Fruit fly (Drosophila melanogaster): ENCODE results near the gene Sfp24F.

Gene Sfp24F

DNA sequence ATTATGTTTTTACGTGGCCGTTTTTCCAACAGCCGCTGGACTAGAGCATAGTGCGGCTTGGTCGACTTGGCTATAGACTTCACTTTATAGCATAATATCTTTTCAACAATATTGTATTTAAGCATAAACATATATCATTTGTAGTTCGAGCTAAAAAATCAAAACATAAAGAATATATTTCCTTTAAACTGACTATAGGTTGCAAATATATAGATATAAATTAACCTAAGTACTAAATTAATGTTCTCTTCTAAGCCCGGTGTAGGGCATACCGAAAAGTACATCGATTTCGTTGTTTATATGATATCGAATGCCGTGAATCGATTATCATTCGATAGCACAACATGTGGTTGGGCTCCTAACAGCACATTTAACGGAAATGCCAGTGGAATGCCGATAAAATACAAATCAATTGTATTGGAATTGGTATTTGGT, 6.7 kb upstream of the Sfp24F start, which contains the start of gene MFS18 (continued):
- TF ChIP-seq chm (GFP tag; IDR thresholded peaks at IDR 0.05) (peak; percentile 97), exex (tag; optimal IDR thresholded peaks at IDR 0.05) (peak; percentile 90), inv (GFP tag; IDR thresholded peaks at IDR 0.05; ENCODE audit: partially characterized antibody) (peak; percentile 48), phol (tag; optimal IDR thresholded peaks at IDR 0.05) (peak; percentile 99), ara (GFP tag; IDR thresholded peaks at IDR 0.05) (peak; percentile 99), repo (GFP tag; optimal IDR thresholded peaks at IDR 0.05) (peak; percentile 91), tio (GFP tag; optimal IDR thresholded peaks at IDR 0.05) (no peak), CG9727 (GFP tag; optimal IDR thresholded peaks at IDR 0.05) (peak; percentile 99), jigr1 (GFP tag; IDR thresholded peaks at IDR 0.05) (peak; percentile 98), CG14667 (GFP tag; IDR thresholded peaks at IDR 0.05) (peak; percentile 99), cwo (GFP tag; optimal IDR thresholded peaks at IDR 0.05) (peak; percentile 98), sqz (GFP tag; optimal IDR thresholded peaks at IDR 0.05) (no peak), Trl (optimal IDR thresholded peaks at IDR 0.05) (no peak), Trl (GFP tag; optimal IDR thresholded peaks at IDR 0.05) (peak; percentile 79), CG8359 (GFP tag; optimal IDR thresholded peaks at IDR 0.05; ENCODE audit: borderline replicate concordance) (peak; percentile 94), CG30431 (GFP tag; optimal IDR thresholded peaks at IDR 0.05) (peak; percentile 94), CG43689 (GFP tag; IDR thresholded peaks at IDR 0.05) (peak; percentile 96), dpn (GFP tag; optimal IDR thresholded peaks at IDR 0.05) (peak; percentile 97 to 98), Oaz (GFP tag; IDR thresholded peaks at IDR 0.05) (peak; percentile 97), NFAT (GFP tag; IDR thresholded peaks at IDR 0.05) (peak; percentile 97), CG13894 (tag; optimal IDR thresholded peaks at IDR 0.05) (peak; percentile 95), CG1233 (GFP tag; optimal IDR thresholded peaks at IDR 0.05) (peak; percentile 99), CG18599 (GFP tag; optimal IDR thresholded peaks at IDR 0.05) (peak; percentile 99), zfh2 (GFP tag; optimal IDR thresholded peaks at IDR 0.05) (peak; percentile 84), chinmo (GFP tag; IDR thresholded peaks at IDR 0.05; ENCODE audit: partially characterized antibody) (peak; percentile 85; the same call in 2 of the 4 replicates), gcm (GFP tag; optimal IDR thresholded peaks at IDR 0.05) (peak; percentile 96), Scr (GFP tag; IDR thresholded peaks at IDR 0.05; ENCODE audit: partially characterized antibody) (peak; percentile 68), dysf (GFP tag; IDR thresholded peaks at IDR 0.05) (peak; percentile 99), da (GFP tag; optimal IDR thresholded peaks at IDR 0.05) (peak; percentile 55), al (GFP tag; IDR thresholded peaks at IDR 0.05) (peak; percentile 99), Myb (GFP tag; optimal IDR thresholded peaks at IDR 0.05) (peak; percentile 88), CG34376 (GFP tag; optimal IDR thresholded peaks at IDR 0.05) (peak; percentile 96), gro (GFP tag; optimal IDR thresholded peaks at IDR 0.05) (peak; percentile 87), ATbp (GFP tag; optimal IDR thresholded peaks at IDR 0.05) (peak; percentile 93), CG5953 (GFP tag; IDR thresholded peaks at IDR 0.05) (peak; percentile 98), CG11093 (GFP tag; IDR thresholded peaks at IDR 0.05) (peak; percentile 98), CG6813 (GFP tag; optimal IDR thresholded peaks at IDR 0.05) (peak; percentile 98), Dad (GFP tag; optimal IDR thresholded peaks at IDR 0.05) (peak; percentile 88), HLH4C (GFP tag; IDR thresholded peaks at IDR 0.05; ENCODE audit: partially characterized antibody) (peak; percentile 93), ssp (GFP tag; IDR thresholded peaks at IDR 0.05) (peak; percentile 95), CG8944 (GFP tag; optimal IDR thresholded peaks at IDR 0.05) (peak; percentile 74), CG7963 (GFP tag; IDR thresholded peaks at IDR 0.05; ENCODE audit: partially characterized antibody) (peak; percentile 89), Spps (tag; optimal IDR thresholded peaks at IDR 0.05) (peak; percentile 100), pnt (GFP tag; optimal IDR thresholded peaks at IDR 0.05) (peak; percentile 66), CG31441 (GFP tag; IDR thresholded peaks at IDR 0.05) (peak; percentile 99), Oli (tag; optimal IDR thresholded peaks at IDR 0.05) (peak; percentile 95), CG8924 (tag; optimal IDR thresholded peaks at IDR 0.05) (peak; percentile 93), TFAM (GFP tag; optimal IDR thresholded peaks at IDR 0.05) (peak; percentile 94), bigmax (GFP tag; optimal IDR thresholded peaks at IDR 0.05) (peak; percentile 75), CG10565 (GFP tag; optimal IDR thresholded peaks at IDR 0.05) (peak; percentile 84), Xrp1 (GFP tag; IDR thresholded peaks at IDR 0.05) (peak; percentile 100)

Measured in whole organism, embryonic.